Worm (Caenorhabditis elegans) whole organism, dauer: ENCODE data around the gene madf-1.

Source experiments
- unc-62 ChIP-seq: sonication (generic microtip); optimal IDR thresholded peaks from 2 replicates; lab custom pipeline; 2017; ENCODE audit warnings: missing biosample characterization, missing genetic modification reagents, missing genetic modification characterization

Gene madf-1

ce11 chrIV:787755-788154, 43.9 kb downstream of the madf-1 start, which contains the start of gene F56B3.6:
F56B3.6 (plus strand) TSS chrIV:788055.
- no peak for TF ChIP-seq unc-62 (GFP tag; lab: Kevin White, UChicago)

DNA sequence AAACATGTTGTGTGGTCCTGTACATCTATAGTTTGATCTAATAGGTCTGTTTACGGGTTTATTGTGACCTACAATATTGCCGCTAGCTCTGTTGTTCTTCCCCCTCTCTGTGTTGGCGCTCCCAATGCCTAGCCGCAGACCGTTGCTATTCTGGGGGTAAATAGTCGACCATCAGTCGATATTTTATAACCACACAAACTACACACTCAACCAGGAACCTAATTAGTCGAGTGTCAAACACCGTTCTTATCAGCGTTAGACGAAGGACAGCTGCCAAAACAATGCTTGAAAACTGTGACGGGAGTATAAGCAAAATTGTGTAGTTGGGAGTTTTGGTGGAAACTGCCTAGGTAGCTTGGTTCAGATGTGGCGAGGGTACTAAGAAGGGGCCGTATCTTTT, 49.3 kb downstream of the madf-1 start:
- no peak for TF ChIP-seq unc-62 (GFP tag; lab: Kevin White, UChicago)
